Fruit fly (Drosophila melanogaster) whole organism, embryonic: ENCODE measurements around the gene CG12672.
A peak's percentile ranks its signal among the peaks of the same experiment; 100 is the strongest.

Source experiments
- CG13775 ChIP-seq: fragments of 200-800 bp; sonication (Bioruptor generic); optimal IDR thresholded peaks from 3 replicates; lab custom pipeline; 2017; ENCODE audit warnings: missing biosample characterization, mild to moderate bottlenecking, missing genetic modification characterization
- CG15514 ChIP-seq: fragments of 200-800 bp; sonication (Bioruptor generic); optimal IDR thresholded peaks from 3 replicates; lab custom pipeline; 2017; ENCODE audit warnings: missing biosample characterization, missing genetic modification characterization, mild to moderate bottlenecking, moderate library complexity, missing genetic modification reagents
- CG17328 ChIP-seq: fragments of 200-800 bp; sonication (Bioruptor generic); IDR thresholded peaks from 2 replicates; pipeline ENCODE4 v1.3.6; 2022; ENCODE audit warnings: missing biosample characterization, missing genetic modification characterization
- CG32767 ChIP-seq: fragments of 200-800 bp; sonication (Bioruptor generic); IDR thresholded peaks from 2 replicates; pipeline ENCODE4 v1.3.6; 2022; ENCODE audit warnings: missing biosample characterization, missing genetic modification characterization
- CG4820 ChIP-seq: fragments of 200-800 bp; sonication (Bioruptor generic); optimal IDR thresholded peaks from 3 replicates; lab custom pipeline; 2016; ENCODE audit warnings: missing biosample characterization, missing genetic modification characterization
- CG8290 ChIP-seq, 3 experiments: fragments of 200-800 bp; sonication (Bioruptor generic); optimal IDR thresholded peaks; 2 replicates each; lab custom pipeline; 2016 to 2019; ENCODE audit warnings: missing biosample characterization in 3 of 3, missing genetic modification characterization in 3 of 3, mild to moderate bottlenecking in 2 of 3, moderate library complexity in 1 of 3
- CG8478 ChIP-seq: fragments of >200 bp; optimal IDR thresholded peaks from 2 replicates; lab custom pipeline; 2018
- Deaf1 ChIP-seq: fragments of 200-800 bp; optimal IDR thresholded peaks from 3 replicates; lab custom pipeline; 2019; ENCODE audit warnings: missing biosample characterization, mild to moderate bottlenecking, missing genetic modification characterization, moderate library complexity
- Mad ChIP-seq: fragments of 200-800 bp; sonication (Bioruptor generic); optimal IDR thresholded peaks from 2 replicates; lab custom pipeline; 2016; ENCODE audit warnings: missing biosample characterization, missing genetic modification characterization
- Stat92E ChIP-seq, 3 experiments: fragments of >200 bp in 2 of 3; fragments of 200-800 bp in 1 of 3; sonication (Bioruptor generic) in 1 of 3; optimal IDR thresholded peaks; 2 replicates each; lab custom pipeline; 2017 to 2019; ENCODE audit warnings: missing biosample characterization in 3 of 3, missing genetic modification characterization in 3 of 3, mild to moderate bottlenecking in 1 of 3, moderate library complexity in 1 of 3
- Trl ChIP-seq, 3 experiments: fragments of >200 bp in 2 of 3; fragments of 200-800 bp in 1 of 3; sonication (Bioruptor generic) in 1 of 3; optimal IDR thresholded peaks; 2 replicates in 1 of 3; 3 replicates in 2 of 3; lab custom pipeline; 2016 to 2017; ENCODE audit warnings: missing biosample characterization in 1 of 3, missing genetic modification characterization in 1 of 3
- abd-A ChIP-seq: fragments of 200-800 bp; sonication (Bioruptor generic); optimal IDR thresholded peaks from 3 replicates; lab custom pipeline; 2019; ENCODE audit warnings: missing biosample characterization, mild to moderate bottlenecking, missing genetic modification characterization, moderate library complexity
- cg ChIP-seq: fragments of 200-800 bp; sonication (Bioruptor generic); optimal IDR thresholded peaks from 3 replicates; lab custom pipeline; 2019; ENCODE audit warnings: missing biosample characterization, mild to moderate bottlenecking, missing genetic modification characterization, moderate library complexity
- chinmo ChIP-seq: fragments of 200-800 bp; sonication (Bioruptor generic); IDR thresholded peaks from 4 replicates; pipeline ENCODE4 v1.3.6; 2022; ENCODE audit warnings: missing biosample characterization, missing genetic modification characterization; ENCODE audit not compliant: partially characterized antibody
- crol ChIP-seq: fragments of 200-800 bp; sonication (Bioruptor generic); IDR thresholded peaks from 2 replicates; pipeline ENCODE4 v1.3.6; 2022; ENCODE audit warnings: missing biosample characterization, missing genetic modification characterization
- ewg ChIP-seq: fragments of 200-800 bp; sonication (Bioruptor generic); optimal IDR thresholded peaks from 3 replicates; lab custom pipeline; 2017; ENCODE audit warnings: mild to moderate bottlenecking, missing biosample characterization, missing genetic modification reagents, missing genetic modification characterization
- hth ChIP-seq: fragments of >200 bp; optimal IDR thresholded peaks from 2 replicates; lab custom pipeline; 2017; ENCODE audit warnings: inconsistent platforms
- jigr1 ChIP-seq: fragments of 200-800 bp; sonication (Bioruptor generic); IDR thresholded peaks from 3 replicates; pipeline ENCODE4 v1.3.6; 2022; ENCODE audit warnings: missing biosample characterization, missing genetic modification characterization
- klu ChIP-seq: fragments of 200-800 bp; sonication (Bioruptor generic); IDR thresholded peaks from 2 replicates; pipeline ENCODE4 v1.3.6; 2022; ENCODE audit warnings: missing biosample characterization, missing genetic modification characterization
- lbe ChIP-seq: fragments of 200-800 bp; sonication (Bioruptor generic); optimal IDR thresholded peaks from 2 replicates; lab custom pipeline; 2016; ENCODE audit warnings: missing biosample characterization, mild to moderate bottlenecking, missing genetic modification characterization
- org-1 ChIP-seq: fragments of 200-800 bp; sonication (Bioruptor generic); optimal IDR thresholded peaks from 2 replicates; lab custom pipeline; 2017; ENCODE audit warnings: missing biosample characterization, missing genetic modification characterization
- pfk ChIP-seq: fragments of 200-800 bp; sonication (Bioruptor generic); optimal IDR thresholded peaks from 2 replicates; lab custom pipeline; 2018; ENCODE audit warnings: missing biosample characterization, mild to moderate bottlenecking, missing genetic modification characterization, moderate library complexity
- psq ChIP-seq: fragments of 200-800 bp; sonication (Bioruptor generic); optimal IDR thresholded peaks from 2 replicates; lab custom pipeline; 2017; ENCODE audit warnings: missing biosample characterization, missing genetic modification characterization
- scrt ChIP-seq: fragments of 200-800 bp; sonication (Bioruptor generic); optimal IDR thresholded peaks from 2 replicates; lab custom pipeline; 2018; ENCODE audit warnings: missing biosample characterization, mild to moderate bottlenecking, missing genetic modification characterization, moderate library complexity

The CG12672 gene

dm6 chrX:17967046-17967445 lies 40.4 kb downstream of the CG12672 start:
- TF ChIP-seq Mad (GFP tag; lab: Kevin White, UChicago) (no peak), lbe (GFP tag; lab: Kevin White, UChicago) (no peak), hth (no peak), chinmo (GFP tag; lab: Robert Waterston, UW) (0 out of 4 replicates have a peak, but pooled peaks have one; percentile 8), org-1 (GFP tag; lab: Kevin White, UChicago) (no peak), Stat92E (GFP tag; optimal IDR thresholded peaks at IDR 0.05; lab: Kevin White, UChicago) (no peak), CG8290 (GFP tag; optimal IDR thresholded peaks at IDR 0.05; lab: Kevin White, UChicago) (no peak), CG8290 (tag; optimal IDR thresholded peaks at IDR 0.05; lab: Kevin White, UChicago) (peak in 1 of 2 experiments; percentile 8), CG13775 (GFP tag; lab: Kevin White, UChicago) (no peak), Trl (optimal IDR thresholded peaks at IDR 0.05; lab: Kevin White, UChicago) (no peak), Trl (GFP tag; optimal IDR thresholded peaks at IDR 0.05; lab: Kevin White, UChicago) (no peak), abd-A (peak; percentile 26), pfk (GFP tag; lab: Kevin White, UChicago) (peak; percentile 96), Deaf1 (tag; lab: Kevin White, UChicago) (peak; percentile 74), CG17328 (no peak), klu (no peak), scrt (GFP tag; lab: Kevin White, UChicago) (peak; percentile 16)

dm6 chrX:17963008-17963744 lies 44.2 kb downstream of the CG12672 start:
- TF ChIP-seq jigr1 (GFP tag; lab: Robert Waterston, UW): no peak
- peak; percentile 96 for TF ChIP-seq pfk (GFP tag; lab: Kevin White, UChicago)
- TF ChIP-seq cg (GFP tag; lab: Kevin White, UChicago): peak; percentile 39
- peak; percentile 46 for TF ChIP-seq ewg (GFP tag; lab: Kevin White, UChicago)
- TF ChIP-seq CG4820 (GFP tag; lab: Kevin White, UChicago): no peak
- peak; percentile 26; the same call in 1 of the 2 replicates for TF ChIP-seq CG32767
- TF ChIP-seq scrt (GFP tag; lab: Kevin White, UChicago): peak; percentile 51
- TF ChIP-seq CG8478 (lab: Kevin White, UChicago): peak; percentile 78
- peak; percentile 22 to 73 for TF ChIP-seq Trl (optimal IDR thresholded peaks at IDR 0.05; lab: Kevin White, UChicago)
- no peak for TF ChIP-seq Trl (GFP tag; optimal IDR thresholded peaks at IDR 0.05; lab: Kevin White, UChicago)
- TF ChIP-seq abd-A: peak; percentile 62
- TF ChIP-seq crol (GFP tag; lab: Robert Waterston, UW): peak; percentile 40; the same call in 1 of the 2 replicates
- TF ChIP-seq Deaf1 (tag; lab: Kevin White, UChicago): peak; percentile 16
- no peak for TF ChIP-seq CG15514 (GFP tag; lab: Kevin White, UChicago)
- TF ChIP-seq psq: peak; percentile 14
